Worm (Caenorhabditis elegans) whole organism, midembryonic: ENCODE data around the gene cox-6C.

ENCODE experiments used
- T22C8.4 ChIP-seq: fragments of 200-800 bp; sonication (Bioruptor generic); IDR thresholded peaks from 2 replicates; pipeline ENCODE4 v1.3.6; 2022; ENCODE audit warnings: missing genetic modification characterization, missing compliant biosample characterization
- cog-1 ChIP-seq: sonication (generic microtip); optimal IDR thresholded peaks from 2 replicates; lab custom pipeline; 2016; ENCODE audit warnings: missing genetic modification characterization, missing compliant biosample characterization
- flt-1 ChIP-seq: fragments of 200-800 bp; sonication (Bioruptor generic); IDR thresholded peaks from 2 replicates; pipeline ENCODE4 v1.3.6; 2022; ENCODE audit warnings: missing genetic modification characterization, missing compliant biosample characterization
- klf-2 ChIP-seq: fragments of 200-800 bp; sonication (Bioruptor generic); conservative IDR thresholded peaks from 2 replicates; pipeline ENCODE4 v1.3.6; 2022; ENCODE audit warnings: missing genetic modification reagents, missing genetic modification characterization, missing compliant biosample characterization
- med-1 ChIP-seq: sonication (generic microtip); optimal IDR thresholded peaks from 2 replicates; lab custom pipeline; 2017; ENCODE audit warnings: missing genetic modification characterization, mild to moderate bottlenecking, missing compliant biosample characterization, antibody characterized with exemption, missing genetic modification reagents; ENCODE audit not compliant: insufficient read depth
- ref-1 ChIP-seq: fragments of 200-800 bp; sonication (Bioruptor generic); conservative IDR thresholded peaks from 2 replicates; pipeline ENCODE4 v1.3.6; 2022; ENCODE audit warnings: missing genetic modification reagents, missing genetic modification characterization, missing compliant biosample characterization
- tab-1 ChIP-seq: fragments of 200-800 bp; sonication (Bioruptor generic); IDR thresholded peaks from 2 replicates; pipeline ENCODE4 v1.3.6; 2022; ENCODE audit warnings: missing genetic modification characterization, missing compliant biosample characterization
- ztf-23 ChIP-seq: fragments of 200-800 bp; sonication (Bioruptor generic); IDR thresholded peaks from 2 replicates; pipeline ENCODE4 v1.3.6; 2022; ENCODE audit warnings: missing genetic modification reagents, missing genetic modification characterization, missing compliant biosample characterization
- ztf-29 ChIP-seq: fragments of 200-800 bp; sonication (Bioruptor generic); IDR thresholded peaks from 2 replicates; pipeline ENCODE4 v1.3.6; 2022; ENCODE audit warnings: missing genetic modification reagents, missing genetic modification characterization, missing compliant biosample characterization

cox-6C gene

ce11 chrIV:125881-126781 lies at the start of gene cox-6C, which contains the start of gene grld-1:
Gene cox-6C (plus strand): TSS chrIV:126731.
Gene grld-1 (minus strand): TSS chrIV:125931.
- TF ChIP-seq ztf-29 (GFP tag; lab: Robert Waterston, UW) = no peak
- TF ChIP-seq flt-1 = 0 out of 2 replicates have a peak, but pooled peaks have one; percentile 3
- TF ChIP-seq klf-2 (GFP tag; lab: Robert Waterston, UW) = no peak
- no peak for TF ChIP-seq tab-1 (GFP tag; lab: Robert Waterston, UW)
- peak; percentile 32 for TF ChIP-seq cog-1
- peak; percentile 60 for TF ChIP-seq T22C8.4
- TF ChIP-seq ref-1 (GFP tag; lab: Robert Waterston, UW) = no peak
- TF ChIP-seq med-1 (GFP tag; lab: Kevin White, UChicago) = no peak

ce11 chrIV:77421-77820 lies 49.1 kb upstream of the cox-6C start:
- TF ChIP-seq tab-1 (GFP tag; lab: Robert Waterston, UW) (no peak), med-1 (GFP tag; lab: Kevin White, UChicago) (no peak), ztf-29 (GFP tag; lab: Robert Waterston, UW) (no peak), T22C8.4 (no peak), cog-1 (no peak), ref-1 (GFP tag; lab: Robert Waterston, UW) (no peak), ztf-23 (GFP tag; lab: Robert Waterston, UW) (no peak), klf-2 (GFP tag; lab: Robert Waterston, UW) (no peak), flt-1 (no peak)

- TF ChIP-seq flt-1 (no peak), T22C8.4 (no peak), ref-1 (GFP tag; lab: Robert Waterston, UW) (no peak), med-1 (GFP tag; lab: Kevin White, UChicago) (no peak), tab-1 (GFP tag; lab: Robert Waterston, UW) (no peak), cog-1 (no peak), klf-2 (GFP tag; lab: Robert Waterston, UW) (no peak), ztf-29 (GFP tag; lab: Robert Waterston, UW) (no peak), ztf-23 (GFP tag; lab: Robert Waterston, UW) (no peak)
These were observed 48.3 kb upstream of the cox-6C start for ce11 chrIV:78206-78605.

ce11 chrIV:79205-79604 lies 47.3 kb upstream of the cox-6C start, which contains the start of gene T05C7.9:
Gene T05C7.9 (plus strand): TSS chrIV:79276.
- TF ChIP-seq tab-1 (GFP tag; lab: Robert Waterston, UW) = no peak
- TF ChIP-seq T22C8.4 = no peak
- TF ChIP-seq cog-1 = no peak

- no peak for TF ChIP-seq ref-1 (GFP tag; lab: Robert Waterston, UW)
- TF ChIP-seq ztf-23 (GFP tag; lab: Robert Waterston, UW) = no peak
- no peak for TF ChIP-seq med-1 (GFP tag; lab: Kevin White, UChicago)
- TF ChIP-seq T22C8.4 = no peak
- no peak for TF ChIP-seq flt-1
- no peak for TF ChIP-seq tab-1 (GFP tag; lab: Robert Waterston, UW)
- TF ChIP-seq cog-1 = no peak
- TF ChIP-seq klf-2 (GFP tag; lab: Robert Waterston, UW) = no peak
These were observed 45.6 kb upstream of the cox-6C start for ce11 chrIV:80943-81342.

- peak; percentile 51; the same call in 1 of the 2 replicates for TF ChIP-seq ztf-23 (GFP tag; lab: Robert Waterston, UW)
- TF ChIP-seq ref-1 (GFP tag; lab: Robert Waterston, UW) = no peak
- no peak for TF ChIP-seq med-1 (GFP tag; lab: Kevin White, UChicago)
- TF ChIP-seq T22C8.4 = no peak
- no peak for TF ChIP-seq ztf-29 (GFP tag; lab: Robert Waterston, UW)
- no peak for TF ChIP-seq tab-1 (GFP tag; lab: Robert Waterston, UW)
- no peak for TF ChIP-seq flt-1
These were observed 45.1 kb upstream of the cox-6C start for ce11 chrIV:81428-81827.

- TF ChIP-seq flt-1 (no peak), tab-1 (GFP tag; lab: Robert Waterston, UW) (no peak), cog-1 (no peak), T22C8.4 (no peak), klf-2 (GFP tag; lab: Robert Waterston, UW) (no peak), med-1 (GFP tag; lab: Kevin White, UChicago) (no peak)
These were observed 44.2 kb upstream of the cox-6C start for ce11 chrIV:82309-82708.

ce11 chrIV:86744-87143 lies 39.8 kb upstream of the cox-6C start:
- TF ChIP-seq med-1 (GFP tag; lab: Kevin White, UChicago) (no peak), tab-1 (GFP tag; lab: Robert Waterston, UW) (no peak), ztf-29 (GFP tag; lab: Robert Waterston, UW) (no peak), klf-2 (GFP tag; lab: Robert Waterston, UW) (no peak), ztf-23 (GFP tag; lab: Robert Waterston, UW) (no peak), ref-1 (GFP tag; lab: Robert Waterston, UW) (no peak), cog-1 (no peak), flt-1 (no peak)

ce11 chrIV:89991-90390 lies 36.5 kb upstream of the cox-6C start, which contains the start of gene scl-23:
Gene scl-23 (minus strand): TSS chrIV:90091.
- TF ChIP-seq klf-2 (GFP tag; lab: Robert Waterston, UW) = no peak
- no peak for TF ChIP-seq T22C8.4

- TF ChIP-seq flt-1 (no peak), tab-1 (GFP tag; lab: Robert Waterston, UW) (no peak), ref-1 (GFP tag; lab: Robert Waterston, UW) (no peak), cog-1 (no peak)
These were observed 34.9 kb upstream of the cox-6C start, which contains the start of gene tpa-1 for ce11 chrIV:91680-92079. Gene tpa-1 (plus strand): TSS chrIV:91980.
